Worm (Caenorhabditis elegans) whole organism, late embryonic: ENCODE data around the gene ZK899.2.

Source experiments
- K09A11.1 ChIP-seq: sonication (generic microtip); optimal IDR thresholded peaks from 2 replicates; lab custom pipeline; 2017; ENCODE audit warnings: antibody characterized with exemption, mild to moderate bottlenecking, missing genetic modification characterization, missing compliant biosample characterization; ENCODE audit not compliant: insufficient read depth
- dmd-4 ChIP-seq: sonication (generic microtip); optimal IDR thresholded peaks from 2 replicates; lab custom pipeline; 2016; ENCODE audit warnings: borderline replicate concordance, missing genetic modification characterization, missing compliant biosample characterization
- ets-4 ChIP-seq: sonication (generic microtip); optimal IDR thresholded peaks from 2 replicates; lab custom pipeline; 2016; ENCODE audit warnings: missing genetic modification characterization, missing compliant biosample characterization
- fkh-10 ChIP-seq: fragments of 150-350 bp; optimal IDR thresholded peaks from 2 replicates; lab custom pipeline; 2014; ENCODE audit warnings: missing biosample characterization, missing genetic modification reagents, missing genetic modification characterization
- lin-11 ChIP-seq: fragments of 200-800 bp; sonication (Bioruptor generic); optimal IDR thresholded peaks from 2 replicates; lab custom pipeline; 2018; ENCODE audit warnings: mild to moderate bottlenecking, missing genetic modification characterization, missing compliant biosample characterization
- nhr-11 ChIP-seq: fragments of 150-350 bp; optimal IDR thresholded peaks from 2 replicates; lab custom pipeline; 2014; ENCODE audit warnings: missing biosample characterization, missing genetic modification characterization
- pha-4 ChIP-seq: fragments of 150-350 bp; optimal IDR thresholded peaks from 2 replicates; lab custom pipeline; 2018; ENCODE audit warnings: missing biosample characterization, missing genetic modification reagents, missing genetic modification characterization

DNA sequence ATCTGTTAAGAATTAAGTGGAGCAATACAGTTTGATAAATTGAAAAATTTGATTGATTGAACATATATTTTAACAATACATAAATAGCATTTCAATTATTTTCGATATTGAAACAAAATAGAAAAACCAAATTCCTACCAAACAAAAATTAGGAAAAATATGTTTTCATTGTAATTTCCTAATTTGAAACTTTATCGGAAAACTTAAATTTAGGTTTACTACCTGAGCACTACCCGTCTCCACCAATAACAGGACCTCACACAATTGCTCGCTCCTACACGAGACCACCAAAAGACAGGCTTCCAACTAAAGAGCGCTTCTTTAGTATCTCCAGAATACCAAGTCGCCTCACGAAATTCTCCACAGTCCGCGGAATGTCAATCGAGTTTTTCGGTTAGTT, 25.0 kb upstream of the ZK899.2 start:
- no peak for TF ChIP-seq dmd-4
- no peak for TF ChIP-seq nhr-11 (tag; lab: Kevin White, UChicago)
- TF ChIP-seq ets-4 (tag; lab: Kevin White, UChicago), result no peak
- no peak for TF ChIP-seq fkh-10 (GFP tag; lab: Kevin White, UChicago)
- TF ChIP-seq pha-4, result no peak
- TF ChIP-seq lin-11, result no peak
- TF ChIP-seq K09A11.1, result no peak
